Worm (Caenorhabditis elegans) whole organism, L1 larva: ENCODE measurements around the gene pah-1.

Experiments used
- ama-1 ChIP-seq: fragments of 150-350 bp; optimal IDR thresholded peaks from 2 replicates; lab custom pipeline; 2014
- elt-3 ChIP-seq, 6 experiments: fragments of 150-350 bp in 1 of 6; sonication (generic microtip); optimal IDR thresholded peaks; 2 replicates each; lab custom pipeline; 2017 to 2018; ENCODE audit warnings: missing biosample characterization in 6 of 6, missing genetic modification characterization in 6 of 6, inconsistent platforms in 1 of 6
- nhr-19 ChIP-seq: fragments of 200-800 bp; sonication (Bioruptor generic); conservative IDR thresholded peaks from 2 replicates; pipeline ENCODE4 v1.3.6; 2022; ENCODE audit warnings: missing genetic modification characterization, missing compliant biosample characterization

- TF ChIP-seq nhr-19 (GFP tag; lab: Robert Waterston, UW) (no peak), elt-3 (tag; optimal IDR thresholded peaks at IDR 0.05; lab: Kevin White, UChicago) (no peak), ama-1 (no peak)
Measured at ce11 chrII:8806921-8807320, 40.1 kb upstream of the pah-1 start, which contains the start of gene pho-13.
